Fruit fly (Drosophila melanogaster): ENCODE data around the gene CG15478.
A peak's percentile ranks its signal among the peaks of the same experiment; 100 is the strongest.

The CG15478 gene

DNA sequence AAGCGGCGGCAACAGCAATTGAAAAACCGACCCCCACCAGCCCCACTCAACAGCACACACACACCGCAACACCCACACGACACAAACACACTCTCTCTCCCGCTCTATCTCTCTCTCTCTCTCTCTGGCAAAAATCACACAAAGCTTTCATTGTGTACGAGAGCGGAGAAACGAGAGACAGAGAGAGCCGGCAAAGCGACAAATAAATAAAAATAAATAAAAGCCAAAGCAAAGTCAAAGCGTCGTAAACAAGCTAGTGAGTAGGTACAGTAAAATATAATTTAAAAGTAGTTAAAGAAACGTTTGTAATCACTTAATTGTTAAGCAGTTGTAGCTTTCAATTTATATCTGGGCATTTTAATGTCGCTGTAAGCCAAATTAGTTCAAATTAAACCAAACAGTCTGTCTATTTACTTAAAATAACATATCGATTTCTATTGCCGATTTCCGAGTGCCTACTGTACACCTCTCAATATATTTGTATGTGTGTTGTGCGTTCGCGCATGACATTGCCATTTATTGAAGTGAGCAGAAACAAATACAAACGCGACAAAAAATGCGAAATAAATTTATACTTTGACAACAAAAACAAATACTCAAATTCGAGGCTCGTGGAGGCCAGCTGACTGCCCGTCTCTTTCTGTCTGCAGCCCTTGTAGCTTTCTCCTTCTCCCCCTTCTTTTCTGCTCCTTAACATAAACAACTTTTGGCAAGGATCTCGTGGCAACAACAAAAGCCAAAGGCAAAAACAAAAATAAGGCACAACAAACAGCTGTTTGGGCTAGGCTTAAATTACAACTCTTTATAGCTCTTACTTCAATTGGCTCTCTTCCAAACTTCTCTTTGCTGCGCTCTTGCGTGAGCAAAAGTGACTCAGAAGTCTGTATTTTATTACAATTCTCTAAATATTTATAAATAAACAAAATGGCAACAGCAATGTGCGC, 20.7 kb downstream of the CG15478 start (continued):
- TF ChIP-seq CG13287 (GFP tag; IDR thresholded peaks at IDR 0.05; ENCODE audit: partially characterized antibody) (peak; percentile 16; the same call in 1 of the 2 replicates), CG30020 (tag; optimal IDR thresholded peaks at IDR 0.05) (peak; percentile 41), pzg (GFP tag; optimal IDR thresholded peaks at IDR 0.05) (peak; percentile 8), CG18476 (GFP tag; optimal IDR thresholded peaks at IDR 0.05) (peak; percentile 83), CG32532 (GFP tag; IDR thresholded peaks at IDR 0.05) (peak; percentile 97), Dll (GFP tag; IDR thresholded peaks at IDR 0.05; ENCODE audit: partially characterized antibody) (no peak), br (optimal IDR thresholded peaks at IDR 0.05) (no peak), CG3995 (GFP tag; optimal IDR thresholded peaks at IDR 0.05) (peak; percentile 67), trh (GFP tag; optimal IDR thresholded peaks at IDR 0.05) (no peak), CG7271 (tag; optimal IDR thresholded peaks at IDR 0.05) (no peak), CG18619 (GFP tag; optimal IDR thresholded peaks at IDR 0.05) (peak; percentile 92), CG8478 (optimal IDR thresholded peaks at IDR 0.05) (no peak)

DNA sequence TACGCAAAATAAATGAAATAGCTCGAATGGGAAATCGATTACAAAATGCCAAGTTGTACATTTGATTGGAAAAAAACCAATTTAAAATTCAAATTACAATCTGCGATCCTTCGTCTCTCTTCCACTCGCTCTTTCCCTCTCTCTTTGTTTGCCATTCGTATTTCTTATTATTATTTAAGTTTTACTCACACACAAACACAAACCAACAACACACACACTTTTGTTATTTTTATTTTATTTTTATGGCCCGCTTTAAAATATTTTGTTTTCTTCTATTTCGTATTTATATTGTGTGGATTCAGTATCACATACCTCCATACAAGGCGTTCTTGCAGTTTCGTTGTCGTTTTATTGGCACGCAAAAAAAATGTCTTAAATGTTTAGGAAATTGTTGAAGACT, 21.6 kb downstream of the CG15478 start:
- TF ChIP-seq scrt (GFP tag; optimal IDR thresholded peaks at IDR 0.05) (no peak), CG13894 (tag; optimal IDR thresholded peaks at IDR 0.05) (no peak), sens (GFP tag) (peak; percentile 51), br (optimal IDR thresholded peaks at IDR 0.05) (no peak)

DNA sequence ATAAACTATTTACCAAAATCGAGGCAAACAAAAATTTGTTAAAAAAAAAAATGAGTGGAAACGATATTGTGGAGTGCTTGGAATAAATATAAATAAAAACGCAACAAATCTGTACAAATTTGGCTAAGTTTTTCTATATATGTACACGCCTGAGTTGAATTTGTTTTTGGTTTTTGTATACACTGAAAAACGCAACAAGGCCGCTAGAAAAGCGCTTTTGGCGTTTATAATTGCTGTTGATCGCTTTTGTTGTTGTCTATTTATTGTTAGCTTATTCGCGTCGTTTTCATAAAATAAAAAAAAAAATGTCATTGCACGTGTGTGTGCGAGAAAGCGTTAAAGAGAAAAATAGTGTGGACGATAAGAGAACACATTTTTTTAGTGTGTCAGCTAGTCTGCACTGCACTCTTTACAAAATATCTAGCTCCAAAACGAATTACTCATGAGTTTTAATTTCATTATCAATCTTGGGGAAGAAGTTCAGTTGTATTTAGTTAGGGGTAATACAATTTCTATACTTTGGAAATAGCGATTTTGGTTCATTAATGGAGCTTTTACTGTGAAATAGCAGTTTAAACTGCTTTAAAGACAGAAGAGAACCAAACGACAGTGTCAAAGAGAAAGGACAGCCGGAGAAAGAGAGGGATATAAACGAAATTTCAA, 22.2 kb downstream of the CG15478 start:
- TF ChIP-seq chinmo (GFP tag; IDR thresholded peaks at IDR 0.05; ENCODE audit: partially characterized antibody) = peak; percentile 55; the same call in 1 of the 4 replicates
- no peak for TF ChIP-seq CG13123 (GFP tag; optimal IDR thresholded peaks at IDR 0.05)
- TF ChIP-seq CG2678 (tag; optimal IDR thresholded peaks at IDR 0.05) = peak; percentile 17
- TF ChIP-seq tgo (GFP tag; IDR thresholded peaks at IDR 0.05) = no peak
- peak; percentile 0 for TF ChIP-seq CG9727 (GFP tag; optimal IDR thresholded peaks at IDR 0.05)
- peak; percentile 93 for TF ChIP-seq CG3163 (GFP tag; optimal IDR thresholded peaks at IDR 0.05)
- TF ChIP-seq BEAF-32 (GFP tag; optimal IDR thresholded peaks at IDR 0.05) = no peak
- TF ChIP-seq CG17385 (GFP tag; optimal IDR thresholded peaks at IDR 0.05) = no peak
- TF ChIP-seq CG2129 (GFP tag; IDR thresholded peaks at IDR 0.05; ENCODE audit: partially characterized antibody) = no peak
- peak; percentile 29 for TF ChIP-seq CG18599 (GFP tag; optimal IDR thresholded peaks at IDR 0.05)
- TF ChIP-seq CG2199 (GFP tag; IDR thresholded peaks at IDR 0.05) = 0 out of 3 replicates have a peak, but pooled peaks have one; percentile 12
- peak; percentile 0 for TF ChIP-seq CG13296 (GFP tag; optimal IDR thresholded peaks at IDR 0.05)
- TF ChIP-seq CG14050 (GFP tag; IDR thresholded peaks at IDR 0.05) = no peak
- peak; percentile 71 for TF ChIP-seq gem (tag; optimal IDR thresholded peaks at IDR 0.05)
- TF ChIP-seq cwo (GFP tag; optimal IDR thresholded peaks at IDR 0.05) = peak; percentile 22
- peak; percentile 63 to 85 for TF ChIP-seq Trl (optimal IDR thresholded peaks at IDR 0.05)
- no peak for TF ChIP-seq Trl (GFP tag; optimal IDR thresholded peaks at IDR 0.05)
- TF ChIP-seq Myb (GFP tag; optimal IDR thresholded peaks at IDR 0.05) = no peak
- no peak for TF ChIP-seq BtbVII (GFP tag; optimal IDR thresholded peaks at IDR 0.05)
- TF ChIP-seq sqz (GFP tag; optimal IDR thresholded peaks at IDR 0.05) = peak; percentile 4
- TF ChIP-seq Mrtf (GFP tag; IDR thresholded peaks at IDR 0.05) = no peak
- no peak for TF ChIP-seq gt (GFP tag; IDR thresholded peaks at IDR 0.05)
- TF ChIP-seq dimm (GFP tag; IDR thresholded peaks at IDR 0.05) = no peak
- peak; percentile 55 for TF ChIP-seq grau (tag; optimal IDR thresholded peaks at IDR 0.05)
- TF ChIP-seq fd102C (GFP tag; optimal IDR thresholded peaks at IDR 0.05) = no peak
- TF ChIP-seq gcm (GFP tag; optimal IDR thresholded peaks at IDR 0.05) = no peak
- peak; percentile 13 for TF ChIP-seq caup (GFP tag; optimal IDR thresholded peaks at IDR 0.05; ENCODE audit: severe bottlenecking)
- no peak for TF ChIP-seq Xbp1 (GFP tag; optimal IDR thresholded peaks at IDR 0.05)
- no peak for TF ChIP-seq CG12155 (GFP tag; optimal IDR thresholded peaks at IDR 0.05)
- TF ChIP-seq jing (GFP tag; optimal IDR thresholded peaks at IDR 0.05) = no peak

Measured in whole organism, embryonic.